Fruit fly (Drosophila melanogaster): ENCODE results near the gene CG3823.

Gene CG3823

DNA sequence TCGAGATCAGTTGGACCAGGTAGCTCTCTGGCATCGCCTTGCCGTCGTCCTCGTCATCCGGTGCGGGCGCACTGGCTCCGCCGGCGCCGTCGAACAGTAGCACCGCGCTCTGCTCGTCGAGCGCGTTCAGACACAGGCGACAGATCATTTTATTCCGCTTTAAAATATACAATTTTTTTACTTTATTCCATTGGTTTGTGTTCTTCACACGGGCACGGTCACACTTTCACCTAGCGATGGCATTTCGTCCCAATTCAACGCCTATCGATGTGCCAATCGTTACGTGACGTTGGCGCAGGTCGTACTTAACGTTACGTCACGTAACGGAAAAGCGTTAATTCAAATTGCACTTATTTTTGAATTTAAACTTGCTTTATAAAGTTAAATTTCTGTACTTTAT, 2.7 kb upstream of the CG3823 start, which contains the start of gene CG12219 (continued):
- TF ChIP-seq tin (GFP tag; optimal IDR thresholded peaks at IDR 0.05), result no peak
- TF ChIP-seq CG2129 (GFP tag; IDR thresholded peaks at IDR 0.05; ENCODE audit: partially characterized antibody), result peak; percentile 27; the same call in 1 of the 2 replicates
- TF ChIP-seq Dp (GFP tag; optimal IDR thresholded peaks at IDR 0.05), result peak; percentile 60
- no peak for TF ChIP-seq CG11504 (tag; optimal IDR thresholded peaks at IDR 0.05)
- no peak for TF ChIP-seq Hr51 (GFP tag; optimal IDR thresholded peaks at IDR 0.05)
- TF ChIP-seq Dll (GFP tag; IDR thresholded peaks at IDR 0.05; ENCODE audit: partially characterized antibody), result peak; percentile 75
- peak; percentile 73 for TF ChIP-seq CG34224 (GFP tag; IDR thresholded peaks at IDR 0.05; ENCODE audit: partially characterized antibody)
- TF ChIP-seq CG1647 (GFP tag; optimal IDR thresholded peaks at IDR 0.05), result no peak
- TF ChIP-seq lilli (GFP tag; optimal IDR thresholded peaks at IDR 0.05), result no peak
- peak; percentile 31 for TF ChIP-seq sens (GFP tag)
- TF ChIP-seq unc-4 (GFP tag; IDR thresholded peaks at IDR 0.05; ENCODE audit: partially characterized antibody), result peak; percentile 69
- peak; percentile 100 for TF ChIP-seq CG9437 (GFP tag; optimal IDR thresholded peaks at IDR 0.05)
- peak; percentile 59 for TF ChIP-seq Scr (GFP tag; IDR thresholded peaks at IDR 0.05; ENCODE audit: partially characterized antibody)
- peak; percentile 20 for TF ChIP-seq CG17186 (GFP tag; optimal IDR thresholded peaks at IDR 0.05)
- peak; percentile 72 for TF ChIP-seq pzg (GFP tag; optimal IDR thresholded peaks at IDR 0.05)
- TF ChIP-seq CG42726 (GFP tag; IDR thresholded peaks at IDR 0.05; ENCODE audit: partially characterized antibody), result 0 out of 2 replicates have a peak, but pooled peaks have one; percentile 8
- peak; percentile 81 for TF ChIP-seq MBD-R2 (GFP tag; IDR thresholded peaks at IDR 0.05)
- no peak for TF ChIP-seq crp (GFP tag; optimal IDR thresholded peaks at IDR 0.05)
- no peak for TF ChIP-seq cato (GFP tag; optimal IDR thresholded peaks at IDR 0.05; ENCODE audit: borderline replicate concordance)
- TF ChIP-seq CG15011 (GFP tag; optimal IDR thresholded peaks at IDR 0.05), result no peak
- TF ChIP-seq nmo (GFP tag; optimal IDR thresholded peaks at IDR 0.05), result peak; percentile 1
- no peak for TF ChIP-seq toy (GFP tag; IDR thresholded peaks at IDR 0.05)
- no peak for TF ChIP-seq CG7745 (tag; optimal IDR thresholded peaks at IDR 0.05)
- peak; percentile 73 for TF ChIP-seq BEAF-32 (GFP tag; optimal IDR thresholded peaks at IDR 0.05)
- no peak for TF ChIP-seq CG16863 (GFP tag; optimal IDR thresholded peaks at IDR 0.05)
- TF ChIP-seq ato (GFP tag; IDR thresholded peaks at IDR 0.05; ENCODE audit: partially characterized antibody), result peak; percentile 10; the same call in 1 of the 2 replicates
- TF ChIP-seq CG17359 (tag; optimal IDR thresholded peaks at IDR 0.05), result no peak
- peak; percentile 65 for TF ChIP-seq hbn (GFP tag; IDR thresholded peaks at IDR 0.05; ENCODE audit: partially characterized antibody)
- TF ChIP-seq hkb (optimal IDR thresholded peaks at IDR 0.05), result no peak
- no peak for TF ChIP-seq hkb (GFP tag; IDR thresholded peaks at IDR 0.05)
- no peak for TF ChIP-seq Blimp-1 (GFP tag; optimal IDR thresholded peaks at IDR 0.05)
- peak; percentile 86 for TF ChIP-seq Sry-δ (GFP tag; optimal IDR thresholded peaks at IDR 0.05)
- no peak for TF ChIP-seq gro (GFP tag; optimal IDR thresholded peaks at IDR 0.05)
- peak; percentile 91 for TF ChIP-seq Myb (GFP tag; optimal IDR thresholded peaks at IDR 0.05)
- TF ChIP-seq knrl (GFP tag; IDR thresholded peaks at IDR 0.05; ENCODE audit: partially characterized antibody), result peak; percentile 36; the same call in 1 of the 3 replicates
- TF ChIP-seq bbx (GFP tag; IDR thresholded peaks at IDR 0.05; ENCODE audit: partially characterized antibody), result peak; percentile 50
- TF ChIP-seq CG1792 (GFP tag; optimal IDR thresholded peaks at IDR 0.05), result no peak
- peak; percentile 53 for TF ChIP-seq CG14710 (tag; optimal IDR thresholded peaks at IDR 0.05)
- TF ChIP-seq Sin3A (optimal IDR thresholded peaks at IDR 0.05), result peak; percentile 8
- TF ChIP-seq HmgZ (tag; optimal IDR thresholded peaks at IDR 0.05), result peak; percentile 20
- TF ChIP-seq CG10267 (tag; optimal IDR thresholded peaks at IDR 0.05), result peak; percentile 13
- TF ChIP-seq CG4617 (GFP tag; optimal IDR thresholded peaks at IDR 0.05; ENCODE audit: borderline replicate concordance), result peak; percentile 84
- TF ChIP-seq Bgb (GFP tag; IDR thresholded peaks at IDR 0.05; ENCODE audit: partially characterized antibody), result peak; percentile 60
- no peak for TF ChIP-seq CG2875 (GFP tag; optimal IDR thresholded peaks at IDR 0.05)
- peak; percentile 7 for TF ChIP-seq CoRest (tag; optimal IDR thresholded peaks at IDR 0.05)
- no peak for TF ChIP-seq lbe (GFP tag; optimal IDR thresholded peaks at IDR 0.05)
- peak; percentile 23; the same call in 1 of the 2 replicates for TF ChIP-seq vvl (GFP tag; IDR thresholded peaks at IDR 0.05)
- no peak for TF ChIP-seq CG12236 (GFP tag; optimal IDR thresholded peaks at IDR 0.05)
- no peak for TF ChIP-seq eyg (GFP tag; optimal IDR thresholded peaks at IDR 0.05)

All from whole organism, embryonic.